Worm (Caenorhabditis elegans) whole organism, L1 larva: ENCODE measurements around the gene Y38F1A.2.

Source experiments
- hlh-4 ChIP-seq: sonication (generic microtip); optimal IDR thresholded peaks from 2 replicates; lab custom pipeline; 2016; ENCODE audit warnings: mild to moderate bottlenecking, missing genetic modification characterization, missing compliant biosample characterization
- nhr-12 ChIP-seq: sonication (generic microtip); optimal IDR thresholded peaks from 2 replicates; lab custom pipeline; 2017; ENCODE audit warnings: missing biosample characterization, missing genetic modification characterization

- TF ChIP-seq nhr-12 (tag; lab: Kevin White, UChicago) (no peak), hlh-4 (no peak)
Measured at ce11 chrII:13003244-13003643, 48.5 kb downstream of the Y38F1A.2 start.
